Comparison of ENCODE assay signal across 1 fruit fly cellular context in genomic region chr3L:22864254-22865060, dm6.
A peak's percentile ranks its signal among the peaks of the same experiment; 100 is the strongest.
TF ChIP-seq lines count a peak whose summit lies in the region.

Gene CG33170 (plus strand): TSS chr3L:22864600.

TF ChIP-seq in whole organism, embryonic, 481 proteins besides CTCF, POLR2A, EP300 and RAD21 (continued from another document):
- TF ChIP-seq CG4707 (GFP tag; optimal IDR thresholded peaks at IDR 0.05; lab: Kevin White, UChicago) (peak; percentile 61), Spps (tag; optimal IDR thresholded peaks at IDR 0.05; lab: Kevin White, UChicago) (no peak), Atf6 (GFP tag; IDR thresholded peaks at IDR 0.05; lab: Robert Waterston, UW) (no peak), Nf-YB (GFP tag; optimal IDR thresholded peaks at IDR 0.05; lab: Kevin White, UChicago) (no peak), CG10274 (GFP tag; optimal IDR thresholded peaks at IDR 0.05; lab: Kevin White, UChicago) (no peak), CG7357 (GFP tag; IDR thresholded peaks at IDR 0.05; lab: Robert Waterston, UW) (no peak), ATbp (GFP tag; optimal IDR thresholded peaks at IDR 0.05; lab: Kevin White, UChicago) (no peak), Deaf1 (tag; optimal IDR thresholded peaks at IDR 0.05; lab: Kevin White, UChicago) (peak; percentile 93), Tbp (GFP tag; optimal IDR thresholded peaks at IDR 0.05; lab: Kevin White, UChicago) (no peak), BtbVII (GFP tag; optimal IDR thresholded peaks at IDR 0.05; lab: Kevin White, UChicago) (no peak), btn (GFP tag; optimal IDR thresholded peaks at IDR 0.05; lab: Kevin White, UChicago) (no peak), CG7928 (GFP tag; optimal IDR thresholded peaks at IDR 0.05; lab: Kevin White, UChicago) (no peak), CG16863 (GFP tag; optimal IDR thresholded peaks at IDR 0.05; lab: Kevin White, UChicago) (no peak), CG6254 (GFP tag; optimal IDR thresholded peaks at IDR 0.05; lab: Kevin White, UChicago) (no peak), Bteb2 (GFP tag; optimal IDR thresholded peaks at IDR 0.05; lab: Kevin White, UChicago) (no peak), CG1832 (GFP tag; optimal IDR thresholded peaks at IDR 0.05; lab: Kevin White, UChicago) (no peak), HLH54F (GFP tag; optimal IDR thresholded peaks at IDR 0.05; lab: Kevin White, UChicago) (no peak), CG18619 (GFP tag; optimal IDR thresholded peaks at IDR 0.05; lab: Kevin White, UChicago) (no peak), CG14965 (GFP tag; optimal IDR thresholded peaks at IDR 0.05; lab: Kevin White, UChicago; ENCODE audit: borderline replicate concordance) (no peak), bigmax (GFP tag; optimal IDR thresholded peaks at IDR 0.05; lab: Kevin White, UChicago) (peak; percentile 48), Mrtf (GFP tag; IDR thresholded peaks at IDR 0.05; lab: Robert Waterston, UW) (no peak), HmgD (GFP tag; optimal IDR thresholded peaks at IDR 0.05; lab: Kevin White, UChicago) (no peak), NC2α (GFP tag; optimal IDR thresholded peaks at IDR 0.05; lab: Kevin White, UChicago) (no peak), CG17829 (tag; optimal IDR thresholded peaks at IDR 0.05; lab: Kevin White, UChicago) (no peak), amos (GFP tag; IDR thresholded peaks at IDR 0.05; lab: Robert Waterston, UW; ENCODE audit: partially characterized antibody) (no peak; the same call in 1 of the 2 replicates), CG13287 (GFP tag; IDR thresholded peaks at IDR 0.05; lab: Robert Waterston, UW; ENCODE audit: partially characterized antibody) (no peak; the same call in 1 of the 2 replicates), sug (tag; optimal IDR thresholded peaks at IDR 0.05; lab: Kevin White, UChicago) (no peak), CG11504 (tag; optimal IDR thresholded peaks at IDR 0.05; lab: Kevin White, UChicago) (no peak), danr (GFP tag; IDR thresholded peaks at IDR 0.05; lab: Robert Waterston, UW) (no peak), Adf1 (GFP tag; IDR thresholded peaks at IDR 0.05; lab: Robert Waterston, UW) (peak; percentile 46; the same call in 1 of the 2 replicates), CG4328 (GFP tag; optimal IDR thresholded peaks at IDR 0.05; lab: Kevin White, UChicago) (no peak), fd102C (GFP tag; optimal IDR thresholded peaks at IDR 0.05; lab: Kevin White, UChicago) (no peak), Bdp1 (GFP tag; optimal IDR thresholded peaks at IDR 0.05; lab: Kevin White, UChicago) (no peak), CG17359 (tag; optimal IDR thresholded peaks at IDR 0.05; lab: Kevin White, UChicago) (no peak), Trl (optimal IDR thresholded peaks at IDR 0.05; lab: Kevin White, UChicago) (peak; percentile 20 to 25), Trl (GFP tag; optimal IDR thresholded peaks at IDR 0.05; lab: Kevin White, UChicago) (no peak), aop (GFP tag; IDR thresholded peaks at IDR 0.05; lab: Robert Waterston, UW) (no peak), chinmo (GFP tag; IDR thresholded peaks at IDR 0.05; lab: Robert Waterston, UW; ENCODE audit: partially characterized antibody) (0 out of 4 replicates have a peak, but pooled peaks have one; percentile 29), sens (GFP tag; lab: Kevin White, UChicago) (peak; percentile 80), CG5953 (GFP tag; IDR thresholded peaks at IDR 0.05; lab: Robert Waterston, UW) (no peak), ken (GFP tag; IDR thresholded peaks at IDR 0.05; lab: Robert Waterston, UW) (no peak), bcd (GFP tag; optimal IDR thresholded peaks at IDR 0.05; lab: Kevin White, UChicago) (no peak), CG31224 (GFP tag; IDR thresholded peaks at IDR 0.05; lab: Robert Waterston, UW) (no peak), lab (GFP tag; optimal IDR thresholded peaks at IDR 0.05; lab: Kevin White, UChicago) (no peak), CG7372 (GFP tag; IDR thresholded peaks at IDR 0.05; lab: Robert Waterston, UW) (no peak), wek (GFP tag; optimal IDR thresholded peaks at IDR 0.05; lab: Kevin White, UChicago) (no peak), CG3407 (GFP tag; optimal IDR thresholded peaks at IDR 0.05; lab: Kevin White, UChicago) (no peak), CG13894 (tag; optimal IDR thresholded peaks at IDR 0.05; lab: Kevin White, UChicago) (no peak), gem (tag; optimal IDR thresholded peaks at IDR 0.05; lab: Kevin White, UChicago) (no peak), pros (GFP tag; optimal IDR thresholded peaks at IDR 0.05; lab: Kevin White, UChicago) (peak; percentile 31), Gug (GFP tag; IDR thresholded peaks at IDR 0.05; lab: Robert Waterston, UW) (no peak), Nf-YA (GFP tag; IDR thresholded peaks at IDR 0.05; lab: Robert Waterston, UW) (no peak), CG4854 (GFP tag; optimal IDR thresholded peaks at IDR 0.05; lab: Kevin White, UChicago) (no peak), Med (GFP tag; lab: Kevin White, UChicago) (peak; percentile 84), nmo (GFP tag; optimal IDR thresholded peaks at IDR 0.05; lab: Kevin White, UChicago) (no peak), CG11456 (GFP tag; IDR thresholded peaks at IDR 0.05; lab: Robert Waterston, UW) (no peak), pb (GFP tag; optimal IDR thresholded peaks at IDR 0.05; lab: Kevin White, UChicago) (no peak), ind (GFP tag; optimal IDR thresholded peaks at IDR 0.05; lab: Kevin White, UChicago) (no peak), Asciz (GFP tag; optimal IDR thresholded peaks at IDR 0.05; lab: Kevin White, UChicago) (no peak), cwo (GFP tag; optimal IDR thresholded peaks at IDR 0.05; lab: Kevin White, UChicago) (no peak)
TF ChIP-seq in whole organism, embryonic: peak in this region for 36.
